Fruit fly (Drosophila melanogaster): ENCODE data around the gene Sfp36F.

DNA sequence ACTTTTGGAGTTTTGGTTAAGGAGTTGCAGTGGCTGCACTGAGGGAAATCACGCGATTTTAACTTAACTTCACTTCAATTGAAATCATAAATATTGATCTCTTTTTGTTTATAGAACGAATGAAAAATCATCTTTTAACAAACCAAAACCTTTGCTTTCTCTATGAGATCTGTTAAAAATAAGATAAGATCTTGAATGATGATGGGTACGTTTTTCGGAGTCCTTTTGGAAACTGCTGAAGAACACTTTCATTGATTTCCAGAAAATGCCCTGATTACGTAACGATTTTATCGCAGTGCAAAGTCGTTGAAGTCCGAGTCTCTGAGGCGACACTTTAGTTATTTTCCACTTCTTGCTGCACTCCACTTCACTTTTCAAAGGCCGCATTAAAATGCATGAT lies 20.0 kb downstream of the Sfp36F start:
- TF ChIP-seq CG8478 (optimal IDR thresholded peaks at IDR 0.05) (no peak), CTCF (optimal IDR thresholded peaks at IDR 0.05) (no peak)
